Worm (Caenorhabditis elegans): ENCODE results near the gene H03A11.2.

Gene H03A11.2

DNA sequence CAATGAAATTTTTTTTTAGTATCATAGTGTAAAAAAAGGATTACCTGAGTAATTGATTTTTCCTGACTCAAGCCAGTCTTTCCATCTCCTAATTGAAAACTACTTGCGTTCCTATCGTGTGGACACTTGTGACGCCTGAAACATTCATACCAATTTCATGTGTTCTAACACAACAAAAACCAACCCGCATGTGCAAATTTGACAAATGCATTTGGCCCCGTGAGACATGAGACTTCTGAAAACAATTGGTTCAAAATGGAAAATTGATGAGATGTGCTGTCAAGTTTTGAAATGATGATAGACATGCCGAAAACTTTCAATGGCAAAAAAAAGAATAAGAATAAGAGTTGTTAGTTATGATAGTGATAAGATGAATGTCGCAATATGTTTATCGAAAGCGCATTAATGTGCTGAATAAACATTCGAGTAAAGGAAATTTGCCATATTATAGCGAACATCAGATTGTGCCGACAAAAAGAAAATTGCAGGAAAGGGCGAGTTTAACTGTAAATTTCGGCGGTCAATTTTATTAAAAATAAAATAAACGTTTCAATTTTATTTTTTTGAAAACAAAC is at the start of gene H03A11.2:
Gene H03A11.2, minus strand, starts transcription at position 252 of the 575 bp plus-strand sequence.
- TF ChIP-seq ceh-100 (GFP tag; IDR thresholded peaks at IDR 0.05) (no peak), nhr-80 (tag; optimal IDR thresholded peaks at IDR 0.05) (peak; percentile 64)

DNA sequence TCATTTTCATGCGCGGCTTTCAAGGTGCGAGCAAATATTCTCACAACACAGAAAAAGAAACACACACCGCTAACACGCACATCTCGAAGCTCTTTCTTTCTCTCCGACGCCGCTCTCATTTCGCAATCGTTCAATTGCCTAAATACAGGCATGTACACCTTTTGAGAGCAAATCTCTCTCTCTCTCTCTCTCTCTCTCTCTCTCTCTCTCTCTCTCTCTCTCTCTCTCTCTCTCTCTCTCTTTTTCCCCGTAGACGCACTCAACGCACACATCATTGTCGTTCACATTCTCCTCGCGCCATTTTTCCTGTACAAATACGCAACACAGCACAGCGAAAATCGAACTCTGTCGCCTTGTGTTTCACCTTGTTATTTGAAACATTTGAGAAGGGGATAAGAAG is 48.9 kb upstream of the H03A11.2 start:
- 0 out of 2 replicates have a peak, but pooled peaks have one; percentile 14 for TF ChIP-seq pbrm-1 (GFP tag; IDR thresholded peaks at IDR 0.05)
- 0 out of 2 replicates have a peak, but pooled peaks have one; percentile 41 for TF ChIP-seq lin-26 (GFP tag; IDR thresholded peaks at IDR 0.05)
- peak; percentile 52 for TF ChIP-seq nhr-80 (tag; optimal IDR thresholded peaks at IDR 0.05)
- TF ChIP-seq cebp-1 (GFP tag; IDR thresholded peaks at IDR 0.05): peak; percentile 87
- peak; percentile 95 for TF ChIP-seq cebp-1 (tag; optimal IDR thresholded peaks at IDR 0.05)
- TF ChIP-seq lin-40 (tag; optimal IDR thresholded peaks at IDR 0.05): no peak
- peak; percentile 89 for TF ChIP-seq zfh-2 (GFP tag; conservative IDR thresholded peaks at IDR 0.05)
- no peak for TF ChIP-seq ztf-28 (GFP tag; IDR thresholded peaks at IDR 0.05)
- TF ChIP-seq attf-5 (GFP tag; optimal IDR thresholded peaks at IDR 0.05): peak; percentile 43
- TF ChIP-seq mcd-1 (GFP tag; IDR thresholded peaks at IDR 0.05): peak; percentile 41; the same call in 1 of the 2 replicates
- no peak for TF ChIP-seq lsl-1 (GFP tag; optimal IDR thresholded peaks at IDR 0.05)
- TF ChIP-seq K12H6.12 (tag; optimal IDR thresholded peaks at IDR 0.05): peak; percentile 10
- TF ChIP-seq hmg-1.2 (GFP tag; IDR thresholded peaks at IDR 0.05): peak; percentile 32
- no peak for TF ChIP-seq ceh-91 (GFP tag; IDR thresholded peaks at IDR 0.05)
- peak; percentile 43 for TF ChIP-seq ceh-27 (GFP tag; optimal IDR thresholded peaks at IDR 0.05)
- TF ChIP-seq atf-7 (tag; optimal IDR thresholded peaks at IDR 0.05): peak; percentile 12
- peak; percentile 60; the same call in 1 of the 2 replicates for TF ChIP-seq dox-1 (GFP tag; IDR thresholded peaks at IDR 0.05)
- TF ChIP-seq Y53G8AR.9 (GFP tag; conservative IDR thresholded peaks at IDR 0.05): 0 out of 2 replicates have a peak, but pooled peaks have one; percentile 23

DNA sequence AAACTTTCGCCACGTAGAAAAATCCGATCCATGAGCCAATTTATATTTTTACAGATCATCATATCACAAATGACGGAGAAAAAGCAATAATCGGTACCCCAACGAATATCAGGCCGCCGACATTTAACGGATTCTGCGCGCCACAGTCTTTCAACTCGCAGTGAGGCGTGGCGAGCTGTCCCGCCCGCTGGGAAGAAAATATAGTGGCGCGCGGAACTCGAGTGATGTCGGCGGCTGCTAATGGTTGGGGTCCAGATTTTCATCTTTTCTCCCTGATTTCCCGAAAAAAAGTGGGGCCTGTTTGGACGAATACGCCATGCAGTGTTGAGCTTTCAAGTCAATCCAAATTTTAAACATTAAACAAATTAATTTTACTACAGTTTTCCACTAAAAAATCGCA is 48.1 kb upstream of the H03A11.2 start:
- TF ChIP-seq snpc-4 (GFP tag; optimal IDR thresholded peaks at IDR 0.05): no peak
- peak in 2 of 4 experiments; percentile 45 to 65 for TF ChIP-seq snpc-4 (tag; optimal IDR thresholded peaks at IDR 0.05)
- no peak for TF ChIP-seq mes-4 (tag; optimal IDR thresholded peaks at IDR 0.05)
- TF ChIP-seq zfh-2 (GFP tag; conservative IDR thresholded peaks at IDR 0.05): peak; percentile 54
- TF ChIP-seq hsf-1 (GFP tag; IDR thresholded peaks at IDR 0.05): no peak

DNA sequence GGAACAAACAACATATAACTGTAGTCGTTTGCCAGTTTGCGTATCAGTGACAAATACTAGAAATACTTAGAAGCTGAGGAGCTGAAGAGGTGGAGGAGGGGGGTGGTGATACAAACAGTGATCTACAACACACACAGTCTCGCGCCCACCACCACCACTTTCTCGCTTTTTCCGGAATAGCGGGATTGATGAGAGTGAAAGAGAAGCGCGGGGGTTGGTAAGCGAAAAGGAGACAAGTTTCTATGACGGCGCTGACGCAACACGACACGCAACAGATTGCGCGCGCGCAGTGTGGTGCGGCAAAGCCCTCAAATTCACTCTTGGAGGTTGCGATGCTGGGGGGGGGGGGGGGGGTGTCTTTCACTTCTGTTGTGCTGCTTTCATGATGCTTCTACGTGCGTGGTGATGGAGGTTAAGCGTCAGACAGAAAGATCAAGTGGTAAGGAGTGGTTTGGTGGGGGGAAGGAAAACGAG is 47.3 kb upstream of the H03A11.2 start, which contains the start of gene kin-20:
Gene kin-20, minus strand, starts transcription at position 51 of the 474 bp plus-strand sequence.
- no peak for TF ChIP-seq cebp-2 (GFP tag; IDR thresholded peaks at IDR 0.05)
- TF ChIP-seq ceh-27 (GFP tag; optimal IDR thresholded peaks at IDR 0.05): peak; percentile 6
- TF ChIP-seq egrh-3 (GFP tag; IDR thresholded peaks at IDR 0.05): peak; percentile 56; the same call in 1 of the 2 replicates
- TF ChIP-seq sea-2 (GFP tag; IDR thresholded peaks at IDR 0.05): peak; percentile 46; the same call in 1 of the 2 replicates
- 0 out of 2 replicates have a peak, but pooled peaks have one; percentile 44 for TF ChIP-seq lin-26 (GFP tag; IDR thresholded peaks at IDR 0.05)
- TF ChIP-seq bed-1 (GFP tag; IDR thresholded peaks at IDR 0.05): 0 out of 2 replicates have a peak, but pooled peaks have one; percentile 22
- TF ChIP-seq madf-6 (GFP tag; IDR thresholded peaks at IDR 0.05): 0 out of 2 replicates have a peak, but pooled peaks have one; percentile 14
- no peak for TF ChIP-seq dox-1 (GFP tag; IDR thresholded peaks at IDR 0.05)
- TF ChIP-seq zfh-2 (GFP tag; conservative IDR thresholded peaks at IDR 0.05): peak; percentile 91
- no peak for TF ChIP-seq snpc-1.1 (tag; optimal IDR thresholded peaks at IDR 0.05; ENCODE audit: insufficient read depth)

DNA sequence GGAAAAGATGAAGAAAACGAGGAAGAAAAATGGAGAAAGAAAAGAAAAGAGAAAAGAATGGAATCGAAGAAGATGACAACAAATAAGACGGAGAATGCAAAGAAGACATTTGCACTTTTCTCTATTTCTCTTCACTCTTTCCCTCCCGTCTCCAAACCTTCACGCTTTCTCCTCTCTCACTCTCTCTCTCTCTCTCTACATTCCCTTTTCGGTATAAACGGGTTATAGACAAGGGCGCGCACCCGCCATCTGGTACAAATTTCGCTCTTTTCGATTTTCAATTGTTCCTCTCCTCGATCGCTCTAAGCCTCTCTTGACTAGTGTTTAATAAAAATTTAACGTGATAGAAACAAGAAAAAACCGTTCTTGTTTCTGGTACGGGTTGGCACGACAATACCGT is 46.3 kb upstream of the H03A11.2 start:
- no peak for TF ChIP-seq akir-1 (GFP tag; optimal IDR thresholded peaks at IDR 0.05)
- TF ChIP-seq mes-4 (tag; optimal IDR thresholded peaks at IDR 0.05): no peak
- 0 out of 2 replicates have a peak, but pooled peaks have one; percentile 11 for TF ChIP-seq dox-1 (GFP tag; IDR thresholded peaks at IDR 0.05)
- peak; percentile 46 for TF ChIP-seq ztf-26 (tag; optimal IDR thresholded peaks at IDR 0.05)
- no peak for TF ChIP-seq ztf-6 (GFP tag; IDR thresholded peaks at IDR 0.05)
- peak in 1 of 3 experiments; percentile 57 for TF ChIP-seq lin-35 (GFP tag; optimal IDR thresholded peaks at IDR 0.05)
- TF ChIP-seq let-526 (GFP tag; IDR thresholded peaks at IDR 0.05): no peak
- TF ChIP-seq madf-10 (tag; optimal IDR thresholded peaks at IDR 0.05): no peak
- TF ChIP-seq tbx-9 (tag; optimal IDR thresholded peaks at IDR 0.05; ENCODE audit: borderline replicate concordance): no peak
- no peak for TF ChIP-seq xnd-1 (tag; optimal IDR thresholded peaks at IDR 0.05)
- TF ChIP-seq mcd-1 (GFP tag; IDR thresholded peaks at IDR 0.05): 0 out of 2 replicates have a peak, but pooled peaks have one; percentile 26
- no peak for TF ChIP-seq nhr-27 (tag; optimal IDR thresholded peaks at IDR 0.05)
- TF ChIP-seq snpc-4 (GFP tag; optimal IDR thresholded peaks at IDR 0.05): no peak
- TF ChIP-seq snpc-4 (tag; optimal IDR thresholded peaks at IDR 0.05): peak in 2 of 4 experiments; percentile 21 to 31
- peak; percentile 24 for TF ChIP-seq pha-4 (tag; optimal IDR thresholded peaks at IDR 0.05)
- TF ChIP-seq lin-40 (tag; optimal IDR thresholded peaks at IDR 0.05): peak; percentile 60
- TF ChIP-seq K12H6.12 (tag; optimal IDR thresholded peaks at IDR 0.05): peak; percentile 47

Measured in whole organism, young adult.